Fruit fly (Drosophila melanogaster) whole organism, pupa: Measurements from ENCODE around the gene CG1103.

Source experiments
- CG10348 ChIP-seq: fragments of 200-800 bp; sonication (Bioruptor generic); IDR thresholded peaks from 2 replicates; pipeline ENCODE4 v1.3.6; 2022; ENCODE audit warnings: missing biosample characterization, missing genetic modification characterization
- CG12605 ChIP-seq: fragments of 200-800 bp; sonication (Bioruptor generic); IDR thresholded peaks from 2 replicates; pipeline ENCODE4 v1.3.6; 2022; ENCODE audit warnings: missing biosample characterization, missing genetic modification characterization
- CG14655 ChIP-seq: fragments of 200-800 bp; sonication (Bioruptor generic); optimal IDR thresholded peaks from 3 replicates; lab custom pipeline; 2017; ENCODE audit warnings: mild to moderate bottlenecking, missing biosample characterization, missing genetic modification reagents, missing genetic modification characterization
- CG34367 ChIP-seq: fragments of 200-800 bp; sonication (Bioruptor generic); optimal IDR thresholded peaks from 2 replicates; lab custom pipeline; 2018; ENCODE audit warnings: missing biosample characterization, mild to moderate bottlenecking, missing genetic modification characterization
- D1 ChIP-seq: fragments of 200-800 bp; sonication (Bioruptor generic); optimal IDR thresholded peaks from 2 replicates; lab custom pipeline; 2018; ENCODE audit warnings: missing biosample characterization, mild to moderate bottlenecking, missing genetic modification characterization, moderate library complexity
- EcR ChIP-seq: fragments of 200-800 bp; sonication (Bioruptor generic); optimal IDR thresholded peaks from 3 replicates; lab custom pipeline; 2019; ENCODE audit warnings: missing biosample characterization, missing genetic modification characterization, mild to moderate bottlenecking, moderate library complexity, missing genetic modification reagents
- Ets98B ChIP-seq: fragments of 200-800 bp; sonication (Bioruptor generic); IDR thresholded peaks from 2 replicates; pipeline ENCODE4 v1.3.6; 2022; ENCODE audit warnings: missing biosample characterization, missing genetic modification characterization
- Snoo ChIP-seq: fragments of 200-800 bp; sonication (Bioruptor generic); optimal IDR thresholded peaks from 3 replicates; lab custom pipeline; 2017; ENCODE audit warnings: missing biosample characterization, mild to moderate bottlenecking, missing genetic modification characterization, inconsistent platforms
- rn ChIP-seq: fragments of 200-800 bp; sonication (Bioruptor generic); IDR thresholded peaks from 2 replicates; pipeline ENCODE4 v1.3.6; 2022; ENCODE audit warnings: missing biosample characterization, missing genetic modification characterization

DNA sequence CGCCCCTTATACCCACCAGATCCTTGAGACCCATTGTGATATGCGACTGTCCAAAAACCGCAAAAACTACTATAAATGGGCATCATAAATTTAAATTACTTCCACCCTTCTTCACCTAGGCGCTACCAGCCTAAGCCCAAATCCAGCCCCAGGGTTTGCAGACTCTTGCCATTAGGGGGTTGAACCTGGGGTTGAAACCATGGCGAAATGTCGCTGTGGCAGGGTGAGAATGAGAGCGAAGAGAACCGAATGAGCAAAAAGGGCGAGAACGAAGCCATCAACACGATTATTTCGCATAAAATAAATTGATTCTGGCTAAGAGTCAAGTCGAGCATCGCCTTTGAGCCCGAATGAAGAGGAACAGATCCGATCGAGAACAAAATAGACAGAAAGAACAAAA, 16.0 kb downstream of the CG1103 start:
- TF ChIP-seq D1 (tag; lab: Kevin White, UChicago) = no peak
- TF ChIP-seq Snoo (tag; lab: Kevin White, UChicago) = no peak
- no peak for TF ChIP-seq CG34367 (tag; lab: Kevin White, UChicago)
- TF ChIP-seq CG12605 = no peak
- no peak for TF ChIP-seq CG10348 (GFP tag; lab: Robert Waterston, UW)
- no peak for TF ChIP-seq EcR
- no peak for TF ChIP-seq Ets98B
- TF ChIP-seq rn (GFP tag; lab: Robert Waterston, UW) = no peak
- no peak for TF ChIP-seq CG14655 (GFP tag; lab: Kevin White, UChicago)
